Fruit fly (Drosophila melanogaster) whole organism, embryonic: Measurements from ENCODE around the gene Sfp33A3.

Source experiments
- Bgb ChIP-seq: fragments of 200-800 bp; sonication (Bioruptor generic); IDR thresholded peaks from 2 replicates; pipeline ENCODE4 v1.3.6; 2022; ENCODE audit warnings: missing biosample characterization, missing genetic modification characterization; ENCODE audit not compliant: partially characterized antibody
- CG10462 ChIP-seq: fragments of 200-800 bp; sonication (Bioruptor generic); optimal IDR thresholded peaks from 2 replicates; lab custom pipeline; 2016; ENCODE audit warnings: missing biosample characterization, missing genetic modification characterization
- CG10543 ChIP-seq: fragments of 200-800 bp; sonication (Bioruptor generic); optimal IDR thresholded peaks from 3 replicates; lab custom pipeline; 2017; ENCODE audit warnings: missing biosample characterization, mild to moderate bottlenecking, missing genetic modification characterization, moderate library complexity
- CG14710 ChIP-seq: fragments of 200-800 bp; sonication (Bioruptor generic); optimal IDR thresholded peaks from 3 replicates; lab custom pipeline; 2019; ENCODE audit warnings: missing biosample characterization, mild to moderate bottlenecking, missing genetic modification characterization, moderate library complexity
- CG1603 ChIP-seq: fragments of 200-800 bp; sonication (Bioruptor generic); optimal IDR thresholded peaks from 2 replicates; lab custom pipeline; 2019; ENCODE audit warnings: missing biosample characterization, mild to moderate bottlenecking, missing genetic modification characterization, moderate library complexity
- CG16813 ChIP-seq: fragments of 200-800 bp; sonication (Bioruptor generic); IDR thresholded peaks from 3 replicates; pipeline ENCODE4 v1.3.6; 2022; ENCODE audit warnings: missing biosample characterization, missing genetic modification characterization; ENCODE audit not compliant: partially characterized antibody
- CG16815 ChIP-seq: fragments of 200-800 bp; sonication (Bioruptor generic); optimal IDR thresholded peaks from 3 replicates; lab custom pipeline; 2017; ENCODE audit warnings: missing biosample characterization, mild to moderate bottlenecking, missing genetic modification characterization
- CG17802 ChIP-seq: fragments of 200-800 bp; sonication (Bioruptor generic); optimal IDR thresholded peaks from 2 replicates; lab custom pipeline; 2018; ENCODE audit warnings: missing biosample characterization, mild to moderate bottlenecking, missing genetic modification characterization, moderate library complexity
- CG1792 ChIP-seq: fragments of 200-800 bp; sonication (Bioruptor generic); optimal IDR thresholded peaks from 2 replicates; lab custom pipeline; 2016; ENCODE audit warnings: missing biosample characterization, missing genetic modification characterization
- CG1832 ChIP-seq: fragments of 200-800 bp; sonication (Bioruptor generic); optimal IDR thresholded peaks from 2 replicates; lab custom pipeline; 2017; ENCODE audit warnings: missing biosample characterization, mild to moderate bottlenecking, missing genetic modification characterization, inconsistent platforms
- CG18599 ChIP-seq: fragments of 200-800 bp; sonication (Bioruptor generic); optimal IDR thresholded peaks from 3 replicates; lab custom pipeline; 2017; ENCODE audit warnings: missing biosample characterization, missing genetic modification characterization, mild to moderate bottlenecking, moderate library complexity, missing genetic modification reagents
- CG2116 ChIP-seq: fragments of 200-800 bp; sonication (Bioruptor generic); optimal IDR thresholded peaks from 3 replicates; lab custom pipeline; 2018; ENCODE audit warnings: missing biosample characterization, mild to moderate bottlenecking, missing genetic modification characterization
- CG31388 ChIP-seq: fragments of 200-800 bp; sonication (Bioruptor generic); optimal IDR thresholded peaks from 2 replicates; lab custom pipeline; 2016; ENCODE audit warnings: missing biosample characterization, missing genetic modification characterization
- CG3163 ChIP-seq: fragments of 200-800 bp; sonication (Bioruptor generic); optimal IDR thresholded peaks from 3 replicates; lab custom pipeline; 2016; ENCODE audit warnings: missing biosample characterization, missing genetic modification characterization
- CG3847 ChIP-seq: fragments of 200-800 bp; sonication (Bioruptor generic); IDR thresholded peaks from 2 replicates; pipeline ENCODE4 v1.3.6; 2022; ENCODE audit warnings: missing biosample characterization, missing genetic modification characterization
- CG4617 ChIP-seq: fragments of 200-800 bp; sonication (Bioruptor generic); optimal IDR thresholded peaks from 3 replicates; lab custom pipeline; 2016; ENCODE audit warnings: missing biosample characterization, missing genetic modification characterization, borderline replicate concordance
- CG6791 ChIP-seq: fragments of 200-800 bp; sonication (Bioruptor generic); IDR thresholded peaks from 3 replicates; pipeline ENCODE4 v1.3.6; 2022; ENCODE audit warnings: missing biosample characterization, missing genetic modification characterization; ENCODE audit not compliant: partially characterized antibody
- CG6854 ChIP-seq: fragments of 200-800 bp; sonication (Bioruptor generic); optimal IDR thresholded peaks from 3 replicates; lab custom pipeline; 2017; ENCODE audit warnings: missing biosample characterization, mild to moderate bottlenecking, missing genetic modification characterization
- CG7839 ChIP-seq: fragments of 200-800 bp; sonication (Bioruptor generic); optimal IDR thresholded peaks from 3 replicates; lab custom pipeline; 2018; ENCODE audit warnings: missing biosample characterization, mild to moderate bottlenecking, missing genetic modification characterization, moderate library complexity
- Dbx ChIP-seq: fragments of 200-800 bp; sonication (Bioruptor generic); IDR thresholded peaks from 3 replicates; pipeline ENCODE4 v1.3.6; 2022; ENCODE audit warnings: missing biosample characterization, missing genetic modification characterization
- Deaf1 ChIP-seq: fragments of 200-800 bp; optimal IDR thresholded peaks from 3 replicates; lab custom pipeline; 2019; ENCODE audit warnings: missing biosample characterization, mild to moderate bottlenecking, missing genetic modification characterization, moderate library complexity
- E2f2 ChIP-seq: fragments of 200-800 bp; sonication (Bioruptor generic); IDR thresholded peaks from 2 replicates; pipeline ENCODE4 v1.3.6; 2022; ENCODE audit warnings: missing biosample characterization, missing genetic modification characterization
- ERR ChIP-seq: fragments of 200-800 bp; sonication (Bioruptor generic); optimal IDR thresholded peaks from 2 replicates; lab custom pipeline; 2016; ENCODE audit warnings: missing biosample characterization, missing genetic modification characterization
- Neu2 ChIP-seq: fragments of 200-800 bp; sonication (Bioruptor generic); optimal IDR thresholded peaks from 3 replicates; lab custom pipeline; 2016; ENCODE audit warnings: missing biosample characterization, missing genetic modification characterization, borderline replicate concordance
- Pdp1 ChIP-seq, 2 experiments: fragments of 200-800 bp; sonication (Bioruptor generic); optimal IDR thresholded peaks; 3 replicates each; lab custom pipeline; 2016; ENCODE audit warnings: missing biosample characterization in 2 of 2, missing genetic modification characterization in 2 of 2, mild to moderate bottlenecking in 1 of 2, moderate library complexity in 1 of 2
- Ptx1 ChIP-seq: fragments of 200-800 bp; sonication (Bioruptor generic); IDR thresholded peaks from 2 replicates; pipeline ENCODE4 v1.3.6; 2022; ENCODE audit warnings: missing biosample characterization, missing genetic modification characterization
- ac ChIP-seq: fragments of 200-800 bp; sonication (Bioruptor generic); optimal IDR thresholded peaks from 3 replicates; lab custom pipeline; 2017; ENCODE audit warnings: missing biosample characterization, mild to moderate bottlenecking, missing genetic modification characterization
- ase ChIP-seq: fragments of 200-800 bp; sonication (Bioruptor generic); IDR thresholded peaks from 3 replicates; pipeline ENCODE4 v1.3.6; 2022; ENCODE audit warnings: missing biosample characterization, missing genetic modification characterization
- bigmax ChIP-seq: fragments of 200-800 bp; sonication (Bioruptor generic); optimal IDR thresholded peaks from 2 replicates; lab custom pipeline; 2018; ENCODE audit warnings: missing biosample characterization, mild to moderate bottlenecking, missing genetic modification characterization
- br ChIP-seq: fragments of >200 bp; optimal IDR thresholded peaks from 2 replicates; lab custom pipeline; 2017
- cas ChIP-seq: fragments of 200-800 bp; sonication (Bioruptor generic); IDR thresholded peaks from 2 replicates; pipeline ENCODE4 v1.3.6; 2022; ENCODE audit warnings: missing biosample characterization, missing genetic modification characterization
- chinmo ChIP-seq: fragments of 200-800 bp; sonication (Bioruptor generic); IDR thresholded peaks from 4 replicates; pipeline ENCODE4 v1.3.6; 2022; ENCODE audit warnings: missing biosample characterization, missing genetic modification characterization; ENCODE audit not compliant: partially characterized antibody
- ci ChIP-seq: fragments of 200-800 bp; sonication (Bioruptor generic); IDR thresholded peaks from 3 replicates; pipeline ENCODE4 v1.3.6; 2022; ENCODE audit warnings: missing biosample characterization, missing genetic modification characterization
- corto ChIP-seq: fragments of 200-800 bp; sonication (Bioruptor generic); optimal IDR thresholded peaks from 2 replicates; lab custom pipeline; 2016; ENCODE audit warnings: missing biosample characterization, mild to moderate bottlenecking, missing genetic modification characterization, moderate library complexity
- dpn ChIP-seq, 2 experiments: fragments of 200-800 bp; sonication (Bioruptor generic); optimal IDR thresholded peaks; 3 replicates each; lab custom pipeline; 2016; ENCODE audit warnings: missing biosample characterization in 2 of 2, missing genetic modification characterization in 2 of 2
- exex ChIP-seq: fragments of 200-800 bp; sonication (Bioruptor generic); optimal IDR thresholded peaks from 4 replicates; lab custom pipeline; 2018; ENCODE audit warnings: missing biosample characterization, mild to moderate bottlenecking, missing genetic modification characterization, moderate library complexity
- ftz-f1 ChIP-seq: fragments of 200-800 bp; sonication (Bioruptor generic); optimal IDR thresholded peaks from 2 replicates; lab custom pipeline; 2016; ENCODE audit warnings: missing biosample characterization, missing genetic modification characterization
- klu ChIP-seq: fragments of 200-800 bp; sonication (Bioruptor generic); IDR thresholded peaks from 2 replicates; pipeline ENCODE4 v1.3.6; 2022; ENCODE audit warnings: missing biosample characterization, missing genetic modification characterization
- lilli ChIP-seq: fragments of 200-800 bp; sonication (Bioruptor generic); optimal IDR thresholded peaks from 3 replicates; lab custom pipeline; 2016; ENCODE audit warnings: missing biosample characterization, missing genetic modification characterization
- rib ChIP-seq: fragments of 200-800 bp; sonication (Bioruptor generic); IDR thresholded peaks from 2 replicates; pipeline ENCODE4 v1.3.6; 2022; ENCODE audit warnings: missing biosample characterization, missing genetic modification characterization
- run ChIP-seq: fragments of 200-800 bp; sonication (Bioruptor generic); optimal IDR thresholded peaks from 3 replicates; lab custom pipeline; 2018; ENCODE audit warnings: missing biosample characterization, mild to moderate bottlenecking, missing genetic modification characterization
- scrt ChIP-seq: fragments of 200-800 bp; sonication (Bioruptor generic); optimal IDR thresholded peaks from 2 replicates; lab custom pipeline; 2018; ENCODE audit warnings: missing biosample characterization, mild to moderate bottlenecking, missing genetic modification characterization, moderate library complexity
- sim ChIP-seq: fragments of 200-800 bp; sonication (Bioruptor generic); IDR thresholded peaks from 2 replicates; pipeline ENCODE4 v1.3.6; 2022; ENCODE audit warnings: missing biosample characterization, missing genetic modification characterization
- tin ChIP-seq: fragments of 200-800 bp; sonication (Bioruptor generic); optimal IDR thresholded peaks from 3 replicates; lab custom pipeline; 2016; ENCODE audit warnings: missing biosample characterization, missing genetic modification characterization
- trem ChIP-seq: fragments of 200-800 bp; optimal IDR thresholded peaks from 3 replicates; lab custom pipeline; 2019; ENCODE audit warnings: missing biosample characterization, mild to moderate bottlenecking, missing genetic modification characterization, moderate library complexity
- vvl ChIP-seq: fragments of 200-800 bp; sonication (Bioruptor generic); IDR thresholded peaks from 2 replicates; pipeline ENCODE4 v1.3.6; 2022; ENCODE audit warnings: missing biosample characterization, missing genetic modification characterization
- wor ChIP-seq: fragments of 200-800 bp; sonication (Bioruptor generic); IDR thresholded peaks from 2 replicates; pipeline ENCODE4 v1.3.6; 2022; ENCODE audit warnings: missing biosample characterization, missing genetic modification characterization
- z ChIP-seq: fragments of 200-800 bp; sonication (Bioruptor generic); IDR thresholded peaks from 3 replicates; pipeline ENCODE4 v1.3.6; 2022; ENCODE audit warnings: missing biosample characterization, missing genetic modification characterization

Gene Sfp33A3

dm6 chr2L:11806701-11807674 is 32.7 kb upstream of the Sfp33A3 start (continued):
- TF ChIP-seq sim (GFP tag; lab: Robert Waterston, UW) (no peak), Neu2 (GFP tag; lab: Kevin White, UChicago) (no peak), br (lab: Kevin White, UChicago) (no peak), CG16815 (GFP tag; lab: Kevin White, UChicago) (no peak), Dbx (GFP tag; lab: Robert Waterston, UW) (no peak; the same call in 2 of the 3 replicates), CG17802 (tag; lab: Kevin White, UChicago) (no peak), CG1603 (tag; lab: Kevin White, UChicago) (no peak), CG14710 (tag; lab: Kevin White, UChicago) (no peak), CG7839 (tag; lab: Kevin White, UChicago) (peak; percentile 2), wor (no peak), trem (tag; lab: Kevin White, UChicago) (no peak), klu (GFP tag; lab: Robert Waterston, UW) (no peak), ERR (GFP tag; lab: Kevin White, UChicago) (peak; percentile 15), z (GFP tag; lab: Robert Waterston, UW) (peak; percentile 60; the same call in 2 of the 3 replicates), dpn (GFP tag; optimal IDR thresholded peaks at IDR 0.05; lab: Kevin White, UChicago) (peak in 1 of 2 experiments; percentile 7), vvl (GFP tag; lab: Robert Waterston, UW) (peak; percentile 43), scrt (GFP tag; lab: Kevin White, UChicago) (peak; percentile 22), CG4617 (GFP tag; lab: Kevin White, UChicago) (no peak), CG2116 (GFP tag; lab: Kevin White, UChicago) (peak; percentile 90), CG10543 (GFP tag; lab: Kevin White, UChicago) (peak; percentile 79), ci (GFP tag; lab: Robert Waterston, UW) (peak; percentile 43; the same call in 1 of the 3 replicates), ftz-f1 (GFP tag; lab: Kevin White, UChicago) (peak; percentile 55), Deaf1 (tag; lab: Kevin White, UChicago) (peak; percentile 93), CG3163 (peak; percentile 75), Pdp1 (GFP tag; optimal IDR thresholded peaks at IDR 0.05; lab: Kevin White, UChicago) (peak in 1 of 2 experiments; percentile 18), CG31388 (no peak), CG3847 (no peak), rib (peak; percentile 74; the same call in 1 of the 2 replicates), bigmax (no peak), tin (no peak), run (tag; lab: Kevin White, UChicago) (no peak), cas (no peak), CG16813 (GFP tag; lab: Robert Waterston, UW) (no peak), exex (tag; lab: Kevin White, UChicago) (peak; percentile 25), E2f2 (GFP tag; lab: Robert Waterston, UW) (no peak), CG10462 (GFP tag; lab: Kevin White, UChicago) (no peak), ase (no peak), ac (no peak), CG18599 (GFP tag; lab: Kevin White, UChicago) (peak; percentile 21), Bgb (GFP tag; lab: Robert Waterston, UW) (no peak), CG1792 (no peak), CG1832 (GFP tag; lab: Kevin White, UChicago) (peak; percentile 88), chinmo (GFP tag; lab: Robert Waterston, UW) (peak; percentile 91; the same call in 2 of the 4 replicates), CG6791 (no peak), CG6854 (GFP tag; lab: Kevin White, UChicago) (no peak), Ptx1 (no peak), lilli (GFP tag; lab: Kevin White, UChicago) (no peak), corto (GFP tag; lab: Kevin White, UChicago) (peak; percentile 20)
